Fruit fly (Drosophila melanogaster) whole organism, prepupa: ENCODE data around the gene Ilk.

Experiments used
- Blimp-1 ChIP-seq: fragments of 200-800 bp; sonication (Bioruptor generic); optimal IDR thresholded peaks from 3 replicates; lab custom pipeline; 2017; ENCODE audit warnings: missing biosample characterization, missing genetic modification characterization, mild to moderate bottlenecking, moderate library complexity, missing genetic modification reagents
- CG10669 ChIP-seq: fragments of 200-800 bp; sonication (Bioruptor generic); optimal IDR thresholded peaks from 3 replicates; lab custom pipeline; 2018; ENCODE audit warnings: missing biosample characterization, mild to moderate bottlenecking, missing genetic modification characterization, moderate library complexity
- CG11762 ChIP-seq: fragments of 200-800 bp; sonication (Bioruptor generic); optimal IDR thresholded peaks from 3 replicates; lab custom pipeline; 2016; ENCODE audit warnings: missing biosample characterization, missing genetic modification characterization; ENCODE audit not compliant: insufficient read depth
- CG11902 ChIP-seq: fragments of 200-800 bp; sonication (Bioruptor generic); optimal IDR thresholded peaks from 3 replicates; lab custom pipeline; 2016; ENCODE audit warnings: missing biosample characterization, missing genetic modification characterization
- CG15336 ChIP-seq: fragments of 200-800 bp; sonication (Bioruptor generic); IDR thresholded peaks from 2 replicates; pipeline ENCODE4 v1.3.6; 2022; ENCODE audit warnings: missing biosample characterization, missing genetic modification characterization
- CG16779 ChIP-seq: fragments of 200-800 bp; sonication (Bioruptor generic); optimal IDR thresholded peaks from 3 replicates; lab custom pipeline; 2017; ENCODE audit warnings: missing biosample characterization, mild to moderate bottlenecking, missing genetic modification characterization
- CG31627 ChIP-seq: fragments of 200-800 bp; sonication (Bioruptor generic); optimal IDR thresholded peaks from 3 replicates; lab custom pipeline; 2016; ENCODE audit warnings: missing biosample characterization, missing genetic modification characterization
- CG32006 ChIP-seq: fragments of 200-800 bp; sonication (Bioruptor generic); optimal IDR thresholded peaks from 3 replicates; lab custom pipeline; 2017; ENCODE audit warnings: missing biosample characterization, mild to moderate bottlenecking, missing genetic modification characterization
- CG34406 ChIP-seq: fragments of 200-800 bp; sonication (Bioruptor generic); optimal IDR thresholded peaks from 3 replicates; lab custom pipeline; 2016; ENCODE audit warnings: missing biosample characterization, missing genetic modification characterization
- CG4318 ChIP-seq: fragments of 200-800 bp; sonication (Bioruptor generic); optimal IDR thresholded peaks from 3 replicates; lab custom pipeline; 2017; ENCODE audit warnings: missing biosample characterization, mild to moderate bottlenecking, missing genetic modification characterization
- CG6163 ChIP-seq: fragments of 200-800 bp; sonication (Bioruptor generic); IDR thresholded peaks from 3 replicates; pipeline ENCODE4 v1.3.6; 2022; ENCODE audit warnings: missing biosample characterization, missing genetic modification characterization
- CG6276 ChIP-seq: fragments of 200-800 bp; sonication (Bioruptor generic); optimal IDR thresholded peaks from 2 replicates; lab custom pipeline; 2017; ENCODE audit warnings: missing biosample characterization, mild to moderate bottlenecking, missing genetic modification characterization
- CG6854 ChIP-seq: fragments of 200-800 bp; sonication (Bioruptor generic); optimal IDR thresholded peaks from 2 replicates; lab custom pipeline; 2017; ENCODE audit warnings: missing biosample characterization, mild to moderate bottlenecking, missing genetic modification characterization
- CG7368 ChIP-seq: fragments of 200-800 bp; sonication (Bioruptor generic); optimal IDR thresholded peaks from 3 replicates; lab custom pipeline; 2016; ENCODE audit warnings: missing biosample characterization, missing genetic modification characterization
- CG8119 ChIP-seq: fragments of 200-800 bp; sonication (Bioruptor generic); IDR thresholded peaks from 3 replicates; pipeline ENCODE4 v1.3.6; 2022; ENCODE audit warnings: missing biosample characterization, missing genetic modification characterization
- CG8319 ChIP-seq: fragments of 200-800 bp; sonication (Bioruptor generic); optimal IDR thresholded peaks from 3 replicates; lab custom pipeline; 2016; ENCODE audit warnings: missing biosample characterization, missing genetic modification characterization
- CG9139 ChIP-seq: fragments of 200-800 bp; sonication (Bioruptor generic); optimal IDR thresholded peaks from 3 replicates; lab custom pipeline; 2017; ENCODE audit warnings: missing biosample characterization, mild to moderate bottlenecking, missing genetic modification characterization
- Eip78C ChIP-seq: fragments of 200-800 bp; sonication (Bioruptor generic); peaks from one replicate; lab custom pipeline; 2016; ENCODE audit warnings: missing biosample characterization, missing genetic modification characterization
- Eip93F ChIP-seq: fragments of 200-800 bp; sonication (Bioruptor generic); optimal IDR thresholded peaks from 2 replicates; lab custom pipeline; 2016; ENCODE audit warnings: missing biosample characterization, mild to moderate bottlenecking, missing genetic modification characterization
- Ets96B ChIP-seq: fragments of 200-800 bp; optimal IDR thresholded peaks from 2 replicates; lab custom pipeline; 2019; ENCODE audit warnings: missing biosample characterization, mild to moderate bottlenecking, missing genetic modification characterization, moderate library complexity
- Hr38 ChIP-seq: sonication (Bioruptor generic); optimal IDR thresholded peaks from 2 replicates; lab custom pipeline; 2016; ENCODE audit warnings: missing biosample characterization, missing genetic modification characterization
- Hr39 ChIP-seq: fragments of 200-800 bp; sonication (Bioruptor generic); optimal IDR thresholded peaks from 2 replicates; lab custom pipeline; 2016; ENCODE audit warnings: missing biosample characterization, missing genetic modification characterization
- Hr4 ChIP-seq: fragments of 200-800 bp; sonication (Bioruptor generic); optimal IDR thresholded peaks from 3 replicates; lab custom pipeline; 2016; ENCODE audit warnings: missing biosample characterization, missing genetic modification characterization
- Lpt ChIP-seq: fragments of 200-800 bp; sonication (Bioruptor generic); optimal IDR thresholded peaks from 3 replicates; lab custom pipeline; 2016; ENCODE audit warnings: missing biosample characterization, missing genetic modification characterization
- Met ChIP-seq: fragments of 200-800 bp; sonication (Bioruptor generic); optimal IDR thresholded peaks from 3 replicates; lab custom pipeline; 2016; ENCODE audit warnings: missing biosample characterization, missing genetic modification characterization
- OdsH ChIP-seq: fragments of 200-800 bp; sonication (Bioruptor generic); optimal IDR thresholded peaks from 3 replicates; lab custom pipeline; 2016; ENCODE audit warnings: missing biosample characterization, missing genetic modification characterization
- Smox ChIP-seq: fragments of 200-800 bp; sonication (Bioruptor generic); optimal IDR thresholded peaks from 3 replicates; lab custom pipeline; 2016; ENCODE audit warnings: missing biosample characterization, missing genetic modification characterization
- Sox102F ChIP-seq: fragments of 200-800 bp; sonication (Bioruptor generic); optimal IDR thresholded peaks from 2 replicates; lab custom pipeline; 2016; ENCODE audit warnings: missing biosample characterization, mild to moderate bottlenecking, missing genetic modification characterization
- Sox15 ChIP-seq: fragments of 200-800 bp; sonication (Bioruptor generic); optimal IDR thresholded peaks from 3 replicates; lab custom pipeline; 2016; ENCODE audit warnings: missing biosample characterization, missing genetic modification characterization
- achi ChIP-seq: fragments of 200-800 bp; sonication (Bioruptor generic); optimal IDR thresholded peaks from 3 replicates; lab custom pipeline; 2016; ENCODE audit warnings: missing biosample characterization, missing genetic modification characterization
- acj6 ChIP-seq: fragments of 200-800 bp; sonication (Bioruptor generic); optimal IDR thresholded peaks from 3 replicates; lab custom pipeline; 2016; ENCODE audit warnings: missing biosample characterization, missing genetic modification characterization
- dsx ChIP-seq: fragments of 200-800 bp; optimal IDR thresholded peaks from 3 replicates; lab custom pipeline; 2019; ENCODE audit warnings: missing biosample characterization, mild to moderate bottlenecking, missing genetic modification characterization, moderate library complexity; ENCODE audit not compliant: poor library complexity, severe bottlenecking
- eg ChIP-seq: fragments of 200-800 bp; sonication (Bioruptor generic); IDR thresholded peaks from 3 replicates; pipeline ENCODE4 v1.3.6; 2022; ENCODE audit warnings: missing biosample characterization, missing genetic modification characterization
- fkh ChIP-seq: fragments of 200-800 bp; sonication (Bioruptor generic); optimal IDR thresholded peaks from 3 replicates; lab custom pipeline; 2017; ENCODE audit warnings: missing biosample characterization, mild to moderate bottlenecking, missing genetic modification characterization, moderate library complexity
- lz ChIP-seq: fragments of 200-800 bp; sonication (Bioruptor generic); optimal IDR thresholded peaks from 3 replicates; lab custom pipeline; 2016; ENCODE audit warnings: missing biosample characterization, missing genetic modification characterization
- net ChIP-seq: fragments of 200-800 bp; sonication (Bioruptor generic); optimal IDR thresholded peaks from 3 replicates; lab custom pipeline; 2016; ENCODE audit warnings: missing biosample characterization, missing genetic modification characterization
- ss ChIP-seq, 2 experiments: fragments of 200-800 bp; sonication (Bioruptor generic); optimal IDR thresholded peaks; 2 replicates in 1 of 2; 3 replicates in 1 of 2; lab custom pipeline; 2017 to 2018; ENCODE audit warnings: mild to moderate bottlenecking in 2 of 2, missing biosample characterization in 2 of 2, missing genetic modification characterization in 2 of 2, moderate library complexity in 1 of 2
- svp ChIP-seq: fragments of 200-800 bp; sonication (Bioruptor generic); peaks from one replicate; lab custom pipeline; 2016; ENCODE audit warnings: missing biosample characterization, missing genetic modification characterization

Gene Ilk

dm6 chr3L:21251381-21251780 is 34.7 kb downstream of the Ilk start (continued):
- TF ChIP-seq Blimp-1 (GFP tag; lab: Kevin White, UChicago) = no peak
- peak; percentile 50 for TF ChIP-seq CG34406 (GFP tag; lab: Kevin White, UChicago)
- peak; percentile 34 for TF ChIP-seq Hr4 (GFP tag; lab: Kevin White, UChicago)
- TF ChIP-seq CG6276 = peak; percentile 36
- TF ChIP-seq CG6163 (GFP tag; lab: Robert Waterston, UW) = peak; percentile 82
- TF ChIP-seq CG11902 (GFP tag; lab: Kevin White, UChicago) = peak; percentile 34
- TF ChIP-seq CG31627 = peak; percentile 40
- peak; percentile 58 for TF ChIP-seq CG32006 (GFP tag; lab: Kevin White, UChicago)
- peak; percentile 43 for TF ChIP-seq Sox15 (GFP tag; lab: Kevin White, UChicago)
- TF ChIP-seq OdsH (GFP tag; lab: Kevin White, UChicago) = peak; percentile 62
- peak; percentile 44 for TF ChIP-seq lz (GFP tag; lab: Kevin White, UChicago)
- peak; percentile 41 for TF ChIP-seq CG9139 (GFP tag; lab: Kevin White, UChicago)
- TF ChIP-seq CG15336 (GFP tag; lab: Robert Waterston, UW) = peak; percentile 69
- TF ChIP-seq Met (GFP tag; lab: Kevin White, UChicago) = peak; percentile 50
- peak; percentile 71 for TF ChIP-seq net
- peak; percentile 32 for TF ChIP-seq Smox (GFP tag; lab: Kevin White, UChicago)
- TF ChIP-seq CG16779 = no peak
- TF ChIP-seq CG10669 (GFP tag; lab: Kevin White, UChicago) = peak; percentile 70
- TF ChIP-seq achi (GFP tag; lab: Kevin White, UChicago) = peak; percentile 49
- TF ChIP-seq Hr39 (GFP tag; lab: Kevin White, UChicago) = peak; percentile 45
- TF ChIP-seq Hr38 (GFP tag; lab: Kevin White, UChicago) = no peak
- peak; percentile 59 for TF ChIP-seq CG7368 (GFP tag; lab: Kevin White, UChicago)
- no peak for TF ChIP-seq Eip93F (GFP tag; lab: Kevin White, UChicago)
- peak; percentile 38 for TF ChIP-seq CG8319
- peak; percentile 96 for TF ChIP-seq Eip78C
- peak; percentile 60 to 85 for TF ChIP-seq ss (GFP tag; optimal IDR thresholded peaks at IDR 0.05; lab: Kevin White, UChicago)
- TF ChIP-seq fkh (GFP tag; lab: Kevin White, UChicago) = no peak
- peak; percentile 61; the same call in 2 of the 3 replicates for TF ChIP-seq CG8119
- peak; percentile 95 for TF ChIP-seq dsx (GFP tag; lab: Kevin White, UChicago)
- TF ChIP-seq acj6 (GFP tag; lab: Kevin White, UChicago) = peak; percentile 61
- TF ChIP-seq CG4318 (GFP tag; lab: Kevin White, UChicago) = peak; percentile 1
- no peak for TF ChIP-seq CG6854 (GFP tag; lab: Kevin White, UChicago)
- TF ChIP-seq Ets96B (tag; lab: Kevin White, UChicago) = peak; percentile 71
- TF ChIP-seq eg = 0 out of 3 replicates have a peak, but pooled peaks have one; percentile 50

dm6 chr3L:21252525-21252924 is 35.8 kb downstream of the Ilk start:
- TF ChIP-seq Hr39 (GFP tag; lab: Kevin White, UChicago) (peak; percentile 8), ss (GFP tag; optimal IDR thresholded peaks at IDR 0.05; lab: Kevin White, UChicago) (peak in 1 of 2 experiments; percentile 40), Sox102F (GFP tag; lab: Kevin White, UChicago) (peak; percentile 13), CG8119 (0 out of 3 replicates have a peak, but pooled peaks have one; percentile 8), Lpt (GFP tag; lab: Kevin White, UChicago) (no peak), CG11762 (GFP tag; lab: Kevin White, UChicago) (no peak), CG34406 (GFP tag; lab: Kevin White, UChicago) (no peak), eg (peak; percentile 15; the same call in 1 of the 3 replicates), CG11902 (GFP tag; lab: Kevin White, UChicago) (peak; percentile 95), achi (GFP tag; lab: Kevin White, UChicago) (no peak), svp (GFP tag; lab: Kevin White, UChicago) (peak; percentile 84)
